Fruit fly (Drosophila melanogaster) whole organism, embryonic: ENCODE measurements around the gene CG1172.
A peak's percentile ranks its signal among the peaks of the same experiment; 100 is the strongest.

Experiments
- ATbp ChIP-seq: fragments of 200-800 bp; sonication (Bioruptor generic); optimal IDR thresholded peaks from 2 replicates; lab custom pipeline; 2017; ENCODE audit warnings: missing biosample characterization, mild to moderate bottlenecking, missing genetic modification characterization, missing genetic modification reagents
- Adf1 ChIP-seq: fragments of 200-800 bp; sonication (Bioruptor generic); IDR thresholded peaks from 2 replicates; pipeline ENCODE4 v1.3.6; 2022; ENCODE audit warnings: missing biosample characterization, missing genetic modification characterization
- Antp ChIP-seq: fragments of 200-800 bp; sonication (Bioruptor generic); optimal IDR thresholded peaks from 3 replicates; lab custom pipeline; 2016; ENCODE audit warnings: missing biosample characterization, missing genetic modification characterization
- B-H2 ChIP-seq: fragments of 200-800 bp; sonication (Bioruptor generic); optimal IDR thresholded peaks from 2 replicates; lab custom pipeline; 2018; ENCODE audit warnings: missing biosample characterization, mild to moderate bottlenecking, missing genetic modification characterization
- Bgb ChIP-seq: fragments of 200-800 bp; sonication (Bioruptor generic); IDR thresholded peaks from 2 replicates; pipeline ENCODE4 v1.3.6; 2022; ENCODE audit warnings: missing biosample characterization, missing genetic modification characterization; ENCODE audit not compliant: partially characterized antibody
- Blimp-1 ChIP-seq: fragments of 200-800 bp; sonication (Bioruptor generic); optimal IDR thresholded peaks from 3 replicates; lab custom pipeline; 2018; ENCODE audit warnings: missing biosample characterization, missing genetic modification characterization, mild to moderate bottlenecking, moderate library complexity, missing genetic modification reagents
- CG10147 ChIP-seq: fragments of 200-800 bp; sonication (Bioruptor generic); optimal IDR thresholded peaks from 2 replicates; lab custom pipeline; 2019; ENCODE audit warnings: missing biosample characterization, mild to moderate bottlenecking, missing genetic modification characterization, moderate library complexity
- CG10209 ChIP-seq: fragments of 200-800 bp; sonication (Bioruptor generic); optimal IDR thresholded peaks from 3 replicates; lab custom pipeline; 2017; ENCODE audit warnings: missing biosample characterization, mild to moderate bottlenecking, missing genetic modification characterization, missing genetic modification reagents
- CG10462 ChIP-seq: fragments of 200-800 bp; sonication (Bioruptor generic); optimal IDR thresholded peaks from 2 replicates; lab custom pipeline; 2016; ENCODE audit warnings: missing biosample characterization, missing genetic modification characterization
- CG13775 ChIP-seq: fragments of 200-800 bp; sonication (Bioruptor generic); optimal IDR thresholded peaks from 3 replicates; lab custom pipeline; 2017; ENCODE audit warnings: missing biosample characterization, mild to moderate bottlenecking, missing genetic modification characterization
- CG16813 ChIP-seq: fragments of 200-800 bp; sonication (Bioruptor generic); IDR thresholded peaks from 3 replicates; pipeline ENCODE4 v1.3.6; 2022; ENCODE audit warnings: missing biosample characterization, missing genetic modification characterization; ENCODE audit not compliant: partially characterized antibody
- CG16863 ChIP-seq: fragments of 200-800 bp; sonication (Bioruptor generic); optimal IDR thresholded peaks from 3 replicates; lab custom pipeline; 2016; ENCODE audit warnings: missing biosample characterization, missing genetic modification characterization
- CG17385 ChIP-seq: fragments of 200-800 bp; sonication (Bioruptor generic); optimal IDR thresholded peaks from 3 replicates; lab custom pipeline; 2018; ENCODE audit warnings: missing biosample characterization, mild to moderate bottlenecking, missing genetic modification characterization
- CG17912 ChIP-seq: fragments of 200-800 bp; sonication (Bioruptor generic); optimal IDR thresholded peaks from 2 replicates; lab custom pipeline; 2018; ENCODE audit warnings: missing biosample characterization, mild to moderate bottlenecking, missing genetic modification characterization
- CG18599 ChIP-seq: fragments of 200-800 bp; sonication (Bioruptor generic); optimal IDR thresholded peaks from 3 replicates; lab custom pipeline; 2017; ENCODE audit warnings: missing biosample characterization, missing genetic modification characterization, mild to moderate bottlenecking, moderate library complexity, missing genetic modification reagents
- CG2678 ChIP-seq: fragments of 200-800 bp; sonication (Bioruptor generic); optimal IDR thresholded peaks from 3 replicates; lab custom pipeline; 2019; ENCODE audit warnings: missing biosample characterization, mild to moderate bottlenecking, missing genetic modification characterization, moderate library complexity
- CG32532 ChIP-seq: fragments of 200-800 bp; sonication (Bioruptor generic); IDR thresholded peaks from 2 replicates; pipeline ENCODE4 v1.3.6; 2022; ENCODE audit warnings: missing biosample characterization, missing genetic modification characterization
- CG4360 ChIP-seq: fragments of 200-800 bp; sonication (Bioruptor generic); IDR thresholded peaks from 2 replicates; pipeline ENCODE4 v1.3.6; 2022; ENCODE audit warnings: missing biosample characterization, missing genetic modification characterization
- CG4424 ChIP-seq: fragments of 200-800 bp; sonication (Bioruptor generic); optimal IDR thresholded peaks from 3 replicates; lab custom pipeline; 2016; ENCODE audit warnings: missing biosample characterization, missing genetic modification characterization
- CG5953 ChIP-seq: fragments of 200-800 bp; sonication (Bioruptor generic); IDR thresholded peaks from 2 replicates; pipeline ENCODE4 v1.3.6; 2022; ENCODE audit warnings: missing biosample characterization, missing genetic modification characterization
- CG6689 ChIP-seq: fragments of 200-800 bp; sonication (Bioruptor generic); IDR thresholded peaks from 2 replicates; pipeline ENCODE4 v1.3.6; 2022; ENCODE audit warnings: missing biosample characterization, missing genetic modification characterization
- CG6765 ChIP-seq: fragments of 200-800 bp; sonication (Bioruptor generic); optimal IDR thresholded peaks from 3 replicates; lab custom pipeline; 2017; ENCODE audit warnings: missing biosample characterization, mild to moderate bottlenecking, missing genetic modification characterization
- CG7372 ChIP-seq: fragments of 200-800 bp; sonication (Bioruptor generic); IDR thresholded peaks from 2 replicates; pipeline ENCODE4 v1.3.6; 2022; ENCODE audit warnings: missing biosample characterization, missing genetic modification characterization
- CoRest ChIP-seq: fragments of 200-800 bp; sonication (Bioruptor generic); optimal IDR thresholded peaks from 3 replicates; lab custom pipeline; 2018; ENCODE audit warnings: missing biosample characterization, mild to moderate bottlenecking, missing genetic modification characterization, moderate library complexity
- Fer1 ChIP-seq: fragments of 200-800 bp; sonication (Bioruptor generic); optimal IDR thresholded peaks from 2 replicates; lab custom pipeline; 2017; ENCODE audit warnings: missing biosample characterization, mild to moderate bottlenecking, missing genetic modification characterization
- Fer2 ChIP-seq: fragments of 200-800 bp; sonication (Bioruptor generic); optimal IDR thresholded peaks from 2 replicates; lab custom pipeline; 2018; ENCODE audit warnings: missing biosample characterization, mild to moderate bottlenecking, missing genetic modification characterization, moderate library complexity
- Hmr ChIP-seq: fragments of 200-800 bp; sonication (Bioruptor generic); optimal IDR thresholded peaks from 3 replicates; lab custom pipeline; 2017; ENCODE audit warnings: mild to moderate bottlenecking, missing biosample characterization, missing genetic modification reagents, missing genetic modification characterization
- Hmx ChIP-seq: fragments of 200-800 bp; sonication (Bioruptor generic); optimal IDR thresholded peaks from 2 replicates; lab custom pipeline; 2016; ENCODE audit warnings: missing biosample characterization, missing genetic modification characterization
- Hr39 ChIP-seq: fragments of >200 bp; optimal IDR thresholded peaks from 2 replicates; lab custom pipeline; 2017
- Jarid2 ChIP-seq: fragments of 200-800 bp; sonication (Bioruptor generic); optimal IDR thresholded peaks from 3 replicates; lab custom pipeline; 2017; ENCODE audit warnings: mild to moderate bottlenecking, missing biosample characterization, missing genetic modification reagents, missing genetic modification characterization
- Med ChIP-seq: fragments of 200-800 bp; sonication (Bioruptor generic); peaks from one replicate; lab custom pipeline; 2016; ENCODE audit warnings: missing biosample characterization, missing genetic modification characterization, mild to moderate bottlenecking, inconsistent platforms, moderate library complexity
- NFAT ChIP-seq: fragments of 200-800 bp; sonication (Bioruptor generic); IDR thresholded peaks from 2 replicates; pipeline ENCODE4 v1.3.6; 2022; ENCODE audit warnings: missing biosample characterization, missing genetic modification characterization
- Ptx1 ChIP-seq: fragments of 200-800 bp; sonication (Bioruptor generic); IDR thresholded peaks from 2 replicates; pipeline ENCODE4 v1.3.6; 2022; ENCODE audit warnings: missing biosample characterization, missing genetic modification characterization
- Sox102F ChIP-seq: fragments of 200-800 bp; sonication (Bioruptor generic); optimal IDR thresholded peaks from 2 replicates; lab custom pipeline; 2018; ENCODE audit warnings: missing biosample characterization, mild to moderate bottlenecking, missing genetic modification characterization, moderate library complexity
- Usf ChIP-seq: fragments of 200-800 bp; sonication (Bioruptor generic); optimal IDR thresholded peaks from 2 replicates; lab custom pipeline; 2017; ENCODE audit warnings: missing genotype, missing biosample characterization, missing genetic modification characterization
- ac ChIP-seq: fragments of 200-800 bp; sonication (Bioruptor generic); optimal IDR thresholded peaks from 3 replicates; lab custom pipeline; 2017; ENCODE audit warnings: missing biosample characterization, mild to moderate bottlenecking, missing genetic modification characterization
- al ChIP-seq: fragments of 200-800 bp; sonication (Bioruptor generic); IDR thresholded peaks from 2 replicates; pipeline ENCODE4 v1.3.6; 2022; ENCODE audit warnings: missing biosample characterization, missing genetic modification characterization
- aop ChIP-seq: fragments of 200-800 bp; sonication (Bioruptor generic); IDR thresholded peaks from 2 replicates; pipeline ENCODE4 v1.3.6; 2022; ENCODE audit warnings: missing biosample characterization, missing genetic modification characterization
- dmrt99B ChIP-seq: fragments of 200-800 bp; sonication (Bioruptor generic); optimal IDR thresholded peaks from 2 replicates; lab custom pipeline; 2018; ENCODE audit warnings: missing biosample characterization, mild to moderate bottlenecking, missing genetic modification characterization, moderate library complexity
- dysf ChIP-seq: fragments of 200-800 bp; sonication (Bioruptor generic); IDR thresholded peaks from 3 replicates; pipeline ENCODE4 v1.3.6; 2022; ENCODE audit warnings: missing biosample characterization, missing genetic modification characterization
- fd64A ChIP-seq: fragments of 200-800 bp; sonication (Bioruptor generic); optimal IDR thresholded peaks from 3 replicates; lab custom pipeline; 2018; ENCODE audit warnings: missing biosample characterization, mild to moderate bottlenecking, missing genetic modification characterization
- ham ChIP-seq: fragments of 200-800 bp; sonication (Bioruptor generic); IDR thresholded peaks from 2 replicates; pipeline ENCODE4 v1.3.6; 2022; ENCODE audit warnings: missing biosample characterization, missing genetic modification characterization
- lab ChIP-seq: fragments of 200-800 bp; sonication (Bioruptor generic); optimal IDR thresholded peaks from 3 replicates; lab custom pipeline; 2017; ENCODE audit warnings: missing biosample characterization, missing genetic modification characterization, mild to moderate bottlenecking, moderate library complexity, missing genetic modification reagents
- lbe ChIP-seq: fragments of 200-800 bp; sonication (Bioruptor generic); optimal IDR thresholded peaks from 2 replicates; lab custom pipeline; 2016; ENCODE audit warnings: missing biosample characterization, mild to moderate bottlenecking, missing genetic modification characterization
- lilli ChIP-seq: fragments of 200-800 bp; sonication (Bioruptor generic); optimal IDR thresholded peaks from 3 replicates; lab custom pipeline; 2016; ENCODE audit warnings: missing biosample characterization, missing genetic modification characterization
- nmo ChIP-seq: fragments of 200-800 bp; sonication (Bioruptor generic); optimal IDR thresholded peaks from 2 replicates; lab custom pipeline; 2018; ENCODE audit warnings: missing biosample characterization, mild to moderate bottlenecking, missing genetic modification characterization, moderate library complexity
- pho ChIP-seq: fragments of 200-800 bp; sonication (Bioruptor generic); optimal IDR thresholded peaks from 2 replicates; lab custom pipeline; 2016; ENCODE audit warnings: missing biosample characterization, missing genetic modification characterization
- pzg ChIP-seq: fragments of 200-800 bp; sonication (Bioruptor generic); optimal IDR thresholded peaks from 3 replicates; lab custom pipeline; 2018; ENCODE audit warnings: missing biosample characterization, mild to moderate bottlenecking, missing genetic modification characterization, moderate library complexity
- slp2 ChIP-seq: fragments of 200-800 bp; sonication (Bioruptor generic); optimal IDR thresholded peaks from 2 replicates; lab custom pipeline; 2016; ENCODE audit warnings: missing biosample characterization, missing genetic modification characterization
- stwl ChIP-seq: fragments of 200-800 bp; sonication (Bioruptor generic); optimal IDR thresholded peaks from 3 replicates; lab custom pipeline; 2018; ENCODE audit warnings: missing biosample characterization, mild to moderate bottlenecking, missing genetic modification characterization, moderate library complexity
- trh ChIP-seq: fragments of 200-800 bp; sonication (Bioruptor generic); optimal IDR thresholded peaks from 2 replicates; lab custom pipeline; 2016; ENCODE audit warnings: missing biosample characterization, missing genetic modification characterization

Gene CG1172

dm6 chr3R:5420454-5420853 is 26.7 kb downstream of the CG1172 start:
- TF ChIP-seq CG17385 (no peak), Med (peak; percentile 69), CG10462 (GFP tag; lab: Kevin White, UChicago) (no peak)

- 0 out of 2 replicates have a peak, but pooled peaks have one; percentile 15 for TF ChIP-seq CG32532 (GFP tag; lab: Robert Waterston, UW)
- no peak for TF ChIP-seq Bgb (GFP tag; lab: Robert Waterston, UW)
- TF ChIP-seq lab (GFP tag; lab: Kevin White, UChicago) = peak; percentile 26
- 0 out of 2 replicates have a peak, but pooled peaks have one; percentile 15 for TF ChIP-seq CG6689 (GFP tag; lab: Robert Waterston, UW)
- TF ChIP-seq CoRest (tag; lab: Kevin White, UChicago) = no peak
- TF ChIP-seq Hr39 = no peak
- no peak for TF ChIP-seq Blimp-1 (GFP tag; lab: Kevin White, UChicago)
- TF ChIP-seq dysf = 0 out of 3 replicates have a peak, but pooled peaks have one; percentile 24
- TF ChIP-seq Hmr (GFP tag; lab: Kevin White, UChicago) = no peak
- TF ChIP-seq CG2678 = peak; percentile 25
- TF ChIP-seq ac (GFP tag; lab: Kevin White, UChicago) = no peak
- TF ChIP-seq nmo = no peak
- TF ChIP-seq Sox102F (GFP tag; lab: Kevin White, UChicago) = peak; percentile 6
- no peak for TF ChIP-seq Hmx (GFP tag; lab: Kevin White, UChicago)
- TF ChIP-seq CG7372 (GFP tag; lab: Robert Waterston, UW) = 0 out of 2 replicates have a peak, but pooled peaks have one; percentile 36
- TF ChIP-seq Jarid2 = no peak
- TF ChIP-seq pzg (GFP tag; lab: Kevin White, UChicago) = no peak
- no peak for TF ChIP-seq Usf (GFP tag; lab: Kevin White, UChicago)
- TF ChIP-seq Ptx1 (GFP tag; lab: Robert Waterston, UW) = peak; percentile 28; the same call in 1 of the 2 replicates
- TF ChIP-seq trh = no peak
- TF ChIP-seq B-H2 (GFP tag; lab: Kevin White, UChicago) = no peak
- no peak for TF ChIP-seq stwl (tag; lab: Kevin White, UChicago)
- 0 out of 2 replicates have a peak, but pooled peaks have one; percentile 38 for TF ChIP-seq CG5953
- TF ChIP-seq CG16863 (GFP tag; lab: Kevin White, UChicago) = no peak
- TF ChIP-seq CG18599 = peak; percentile 55
- no peak for TF ChIP-seq CG16813 (GFP tag; lab: Robert Waterston, UW)
- peak; percentile 50 for TF ChIP-seq Med
- no peak for TF ChIP-seq CG10209
- peak; percentile 27 for TF ChIP-seq Fer1 (GFP tag; lab: Kevin White, UChicago)
- no peak for TF ChIP-seq ATbp (GFP tag; lab: Kevin White, UChicago)
- TF ChIP-seq CG4360 (GFP tag; lab: Robert Waterston, UW) = no peak
- no peak for TF ChIP-seq al (GFP tag; lab: Robert Waterston, UW)
- 0 out of 2 replicates have a peak, but pooled peaks have one; percentile 20 for TF ChIP-seq NFAT (GFP tag; lab: Robert Waterston, UW)
- no peak for TF ChIP-seq lilli (GFP tag; lab: Kevin White, UChicago)
- peak; percentile 37 for TF ChIP-seq dmrt99B
Observed at dm6 chr3R:5422123-5422522, 28.4 kb downstream of the CG1172 start.

dm6 chr3R:5427157-5427556 is 33.4 kb downstream of the CG1172 start, which contains the start of gene CG12147:
Gene CG12147 (minus strand): TSS chr3R:5427257.
- TF ChIP-seq slp2 (GFP tag; lab: Kevin White, UChicago) (no peak), ham (GFP tag; lab: Robert Waterston, UW) (no peak), CG17912 (GFP tag; lab: Kevin White, UChicago) (no peak), CG6765 (GFP tag; lab: Kevin White, UChicago) (no peak), CG4424 (GFP tag; lab: Kevin White, UChicago) (no peak), CG10147 (no peak), Fer2 (tag; lab: Kevin White, UChicago) (no peak), Adf1 (GFP tag; lab: Robert Waterston, UW) (no peak), lbe (GFP tag; lab: Kevin White, UChicago) (no peak), CG13775 (no peak), aop (GFP tag; lab: Robert Waterston, UW) (no peak), al (GFP tag; lab: Robert Waterston, UW) (no peak), pho (GFP tag; lab: Kevin White, UChicago) (no peak), fd64A (no peak), Antp (GFP tag; lab: Kevin White, UChicago) (no peak)
